Fruit fly (Drosophila melanogaster): ENCODE measurements around the gene Toll-9.

DNA sequence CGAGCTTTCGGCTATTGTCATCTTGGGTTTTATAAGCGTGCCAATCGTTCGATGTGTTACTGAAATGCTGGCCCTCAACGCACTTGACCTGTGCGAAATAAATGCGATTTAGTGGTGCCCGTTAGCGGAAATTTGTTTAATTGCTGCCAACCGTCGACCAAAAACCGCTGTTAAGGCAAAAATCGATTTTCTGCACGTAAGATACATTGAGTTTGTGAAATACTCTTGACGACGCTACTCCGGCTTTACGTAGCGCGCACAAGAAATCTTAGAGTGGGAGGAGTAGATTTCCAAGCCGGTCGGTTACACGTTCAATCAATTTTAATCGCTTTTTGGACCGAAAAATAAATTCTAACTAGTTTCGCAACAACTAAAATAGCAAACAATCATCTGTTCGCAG is 8.9 kb upstream of the Toll-9 start:
- TF ChIP-seq Myc (optimal IDR thresholded peaks at IDR 0.05) = no peak
- TF ChIP-seq Sin3A (optimal IDR thresholded peaks at IDR 0.05) = no peak
- no peak for TF ChIP-seq insv (optimal IDR thresholded peaks at IDR 0.05)

All from Kc167 (cell line).